Worm (Caenorhabditis elegans): ENCODE results near the gene Y51A2D.1.

Y51A2D.1 gene

ce11 chrV:18516496-18516895 is 7.8 kb downstream of the Y51A2D.1 start, which contains the start of gene hmit-1.1:
Gene hmit-1.1, plus strand, starts transcription at chrV:18516789.
- TF ChIP-seq dao-5 (tag; optimal IDR thresholded peaks at IDR 0.05) (no peak), W03F9.2 (tag; optimal IDR thresholded peaks at IDR 0.05) (no peak), him-1 (tag; optimal IDR thresholded peaks at IDR 0.05) (no peak)

DNA sequence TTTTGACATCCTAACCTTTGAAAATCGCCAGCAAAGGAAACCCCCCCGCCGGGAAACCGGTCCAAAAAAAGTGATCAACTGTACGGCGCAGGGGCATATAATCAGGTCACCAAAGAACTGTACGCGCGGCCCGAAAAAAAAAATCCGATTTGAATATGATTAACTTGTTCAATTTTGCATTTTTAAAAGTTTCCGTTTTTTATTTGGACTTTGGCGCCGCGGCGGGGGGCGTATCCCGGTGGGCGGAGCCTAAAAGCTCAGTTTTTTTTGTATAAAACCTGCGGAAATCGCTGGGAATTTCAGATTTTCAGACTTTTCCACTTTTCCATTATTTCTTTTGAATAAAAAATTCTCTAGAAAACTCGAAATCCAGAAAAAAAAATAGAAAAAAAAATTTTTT is 15.8 kb downstream of the Y51A2D.1 start, which contains the start of gene hmit-1.2:
Gene hmit-1.2, plus strand, starts transcription at position 301 of the 400 bp plus-strand sequence.
- no peak for TF ChIP-seq him-1 (tag; optimal IDR thresholded peaks at IDR 0.05)
- no peak for TF ChIP-seq dao-5 (tag; optimal IDR thresholded peaks at IDR 0.05)
- TF ChIP-seq W03F9.2 (tag; optimal IDR thresholded peaks at IDR 0.05) = no peak

- TF ChIP-seq him-1 (tag; optimal IDR thresholded peaks at IDR 0.05) (no peak), dao-5 (tag; optimal IDR thresholded peaks at IDR 0.05) (no peak), W03F9.2 (tag; optimal IDR thresholded peaks at IDR 0.05) (peak; percentile 40)
Observed at ce11 chrV:18533606-18534005, 24.9 kb downstream of the Y51A2D.1 start, which contains the start of gene ints-5. Gene ints-5, plus strand, starts transcription at chrV:18533953.

DNA sequence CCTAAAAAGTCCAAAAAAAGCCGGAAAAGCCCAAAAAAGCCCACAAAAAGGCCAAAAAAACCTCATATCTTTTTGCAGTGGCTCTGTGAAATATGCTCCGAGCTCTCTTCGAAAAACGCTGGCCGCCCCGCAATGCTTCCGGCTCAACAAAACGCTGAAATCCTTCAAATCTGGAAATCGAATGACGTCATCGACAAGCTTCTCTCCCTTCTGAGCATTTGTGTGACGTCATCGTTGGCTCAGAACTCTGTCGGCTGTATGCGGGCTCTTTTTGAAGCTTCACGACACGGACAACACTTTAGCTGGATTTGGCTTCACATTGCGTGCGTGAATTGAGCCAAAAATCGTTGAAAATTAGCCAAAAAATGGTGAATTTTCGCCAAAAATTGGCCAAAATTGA is 27.4 kb downstream of the Y51A2D.1 start:
- TF ChIP-seq dao-5 (tag; optimal IDR thresholded peaks at IDR 0.05) = no peak
- no peak for TF ChIP-seq W03F9.2 (tag; optimal IDR thresholded peaks at IDR 0.05)
- no peak for TF ChIP-seq him-1 (tag; optimal IDR thresholded peaks at IDR 0.05)

ce11 chrV:18553750-18554149 is 45.1 kb downstream of the Y51A2D.1 start, which contains the start of gene Y51A2D.8:
Gene Y51A2D.8, minus strand, starts transcription at chrV:18553850.
- TF ChIP-seq dao-5 (tag; optimal IDR thresholded peaks at IDR 0.05) = no peak
- no peak for TF ChIP-seq W03F9.2 (tag; optimal IDR thresholded peaks at IDR 0.05)
- TF ChIP-seq him-1 (tag; optimal IDR thresholded peaks at IDR 0.05) = no peak

- no peak for TF ChIP-seq dao-5 (tag; optimal IDR thresholded peaks at IDR 0.05)
- no peak for TF ChIP-seq W03F9.2 (tag; optimal IDR thresholded peaks at IDR 0.05)
- TF ChIP-seq him-1 (tag; optimal IDR thresholded peaks at IDR 0.05) = no peak
Observed at ce11 chrV:18556488-18556887, 47.8 kb downstream of the Y51A2D.1 start, which contains the start of the genes ttr-24 and ttr-25. Gene ttr-24, minus strand, starts transcription at chrV:18556643. Gene ttr-25, plus strand, starts transcription at chrV:18556714.

ce11 chrV:18560188-18560587 is 51.5 kb downstream of the Y51A2D.1 start, which contains the start of gene ttr-26:
Gene ttr-26, minus strand, starts transcription at chrV:18560288.
- TF ChIP-seq W03F9.2 (tag; optimal IDR thresholded peaks at IDR 0.05) (no peak), him-1 (tag; optimal IDR thresholded peaks at IDR 0.05) (no peak), dao-5 (tag; optimal IDR thresholded peaks at IDR 0.05) (no peak)

- no peak for TF ChIP-seq dao-5 (tag; optimal IDR thresholded peaks at IDR 0.05)
- TF ChIP-seq him-1 (tag; optimal IDR thresholded peaks at IDR 0.05) = no peak
- no peak for TF ChIP-seq W03F9.2 (tag; optimal IDR thresholded peaks at IDR 0.05)
Observed at ce11 chrV:18560944-18561343, 52.3 kb downstream of the Y51A2D.1 start.

All from whole organism, L4/young adult.